Worm (Caenorhabditis elegans): ENCODE results near the gene T07G12.2.

DNA sequence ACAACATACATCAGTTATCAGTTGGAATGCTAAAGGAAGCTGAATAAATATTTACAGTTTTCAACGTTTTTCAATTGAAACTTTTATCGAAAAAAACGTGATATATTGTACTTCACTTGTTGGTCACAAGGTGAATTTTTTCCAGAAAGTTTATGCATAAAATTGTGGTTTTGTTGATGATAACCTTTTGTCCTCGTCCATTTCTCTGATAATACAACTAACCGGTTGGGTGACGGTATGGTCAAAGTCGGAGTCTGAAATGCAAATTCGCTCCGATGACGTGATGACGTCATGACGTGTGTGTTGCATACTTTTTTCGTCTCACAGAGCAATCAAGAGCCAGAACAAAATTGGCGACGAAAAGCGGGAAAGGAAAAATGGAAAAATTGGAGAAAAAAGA is 19.1 kb upstream of the T07G12.2 start:
- TF ChIP-seq dpl-1 (GFP tag; optimal IDR thresholded peaks at IDR 0.05) (no peak), nhr-41 (GFP tag; IDR thresholded peaks at IDR 0.05) (no peak), unc-39 (tag; optimal IDR thresholded peaks at IDR 0.05) (no peak), F10B5.3 (tag; optimal IDR thresholded peaks at IDR 0.05) (no peak), vab-7 (GFP tag; IDR thresholded peaks at IDR 0.05) (no peak), nhr-77 (tag; optimal IDR thresholded peaks at IDR 0.05) (peak; percentile 43)
